Fruit fly (Drosophila melanogaster) whole organism, wandering third instar larva: Measurements from ENCODE around the gene CG10602.

Experiments used
- Abd-B ChIP-seq: fragments of >200 bp; optimal IDR thresholded peaks from 2 replicates; lab custom pipeline; 2017; ENCODE audit warnings: missing biosample characterization, missing genetic modification characterization
- CG32264 ChIP-seq: fragments of 200-800 bp; sonication (Bioruptor generic); optimal IDR thresholded peaks from 2 replicates; lab custom pipeline; 2016; ENCODE audit warnings: missing biosample characterization, missing genetic modification characterization
- CG9705 ChIP-seq: fragments of 200-800 bp; sonication (Bioruptor generic); optimal IDR thresholded peaks from 2 replicates; lab custom pipeline; 2018; ENCODE audit warnings: missing biosample characterization, mild to moderate bottlenecking, missing genetic modification characterization
- CrebA ChIP-seq: fragments of 200-800 bp; sonication (Bioruptor generic); optimal IDR thresholded peaks from 2 replicates; lab custom pipeline; 2016; ENCODE audit warnings: missing biosample characterization, mild to moderate bottlenecking, missing genetic modification characterization, borderline replicate concordance
- Dfd ChIP-seq: fragments of >200 bp; optimal IDR thresholded peaks from 2 replicates; lab custom pipeline; 2017; ENCODE audit warnings: missing biosample characterization, missing genetic modification characterization
- GATAd ChIP-seq: sonication (Bioruptor generic); optimal IDR thresholded peaks from 2 replicates; lab custom pipeline; 2016; ENCODE audit warnings: missing biosample characterization, missing genetic modification characterization
- HLH106 ChIP-seq: fragments of 200-800 bp; optimal IDR thresholded peaks from 3 replicates; lab custom pipeline; 2019; ENCODE audit warnings: missing biosample characterization, mild to moderate bottlenecking, missing genetic modification characterization, moderate library complexity
- Hnf4 ChIP-seq: fragments of 200-800 bp; sonication (Bioruptor generic); optimal IDR thresholded peaks from 2 replicates; lab custom pipeline; 2016; ENCODE audit warnings: missing biosample characterization, mild to moderate bottlenecking, missing genetic modification characterization
- Hr78 ChIP-seq: fragments of >200 bp; optimal IDR thresholded peaks from 2 replicates; lab custom pipeline; 2017; ENCODE audit warnings: missing biosample characterization, missing genetic modification characterization
- Hr83 ChIP-seq: fragments of 200-300 bp; sonication (Bioruptor generic); optimal IDR thresholded peaks from 2 replicates; lab custom pipeline; 2016; ENCODE audit warnings: missing biosample characterization, mild to moderate bottlenecking, missing genetic modification characterization, moderate library complexity; ENCODE audit not compliant: poor library complexity, severe bottlenecking
- Jra ChIP-seq: sonication (Bioruptor generic); optimal IDR thresholded peaks from 2 replicates; lab custom pipeline; 2016; ENCODE audit warnings: missing biosample characterization, missing genetic modification characterization
- Mio ChIP-seq: sonication (Bioruptor generic); optimal IDR thresholded peaks from 2 replicates; lab custom pipeline; 2016; ENCODE audit warnings: missing biosample characterization, missing genetic modification characterization
- Myc ChIP-seq: fragments of >200 bp; optimal IDR thresholded peaks from 2 replicates; lab custom pipeline; 2017
- N ChIP-seq: fragments of >200 bp; optimal IDR thresholded peaks from 2 replicates; lab custom pipeline; 2018; ENCODE audit warnings: missing biosample characterization, missing external identifiers, missing genetic modification characterization
- OdsH ChIP-seq: fragments of 200-800 bp; sonication (Bioruptor generic); optimal IDR thresholded peaks from 2 replicates; lab custom pipeline; 2016; ENCODE audit warnings: missing biosample characterization, mild to moderate bottlenecking, missing genetic modification characterization
- Rel ChIP-seq, 2 experiments: fragments of 200-800 bp; sonication (Bioruptor generic) in 1 of 2; optimal IDR thresholded peaks; 2 replicates in 1 of 2; 3 replicates in 1 of 2; lab custom pipeline; 2016 to 2019; ENCODE audit warnings: mild to moderate bottlenecking in 2 of 2, missing biosample characterization in 2 of 2, missing genetic modification characterization in 2 of 2, moderate library complexity in 1 of 2
- Vsx2 ChIP-seq: fragments of 200-300, 225-300 bp; sonication (Bioruptor generic); optimal IDR thresholded peaks from 2 replicates; lab custom pipeline; 2018; ENCODE audit warnings: missing biosample characterization, missing genetic modification characterization; ENCODE audit not compliant: partially characterized antibody
- brk ChIP-seq: fragments of 200-800 bp; sonication (Bioruptor generic); optimal IDR thresholded peaks from 2 replicates; lab custom pipeline; 2016; ENCODE audit warnings: missing biosample characterization, mild to moderate bottlenecking, missing genetic modification characterization
- dl ChIP-seq, 2 experiments: fragments of 175-275, 200-275 bp in 1 of 2; fragments of 200-275 bp in 1 of 2; sonication (Bioruptor generic); optimal IDR thresholded peaks; lab custom pipeline; 2018; ENCODE audit warnings: mild to moderate bottlenecking in 2 of 2, missing biosample characterization in 2 of 2, missing genetic modification characterization in 2 of 2, moderate library complexity in 2 of 2; ENCODE audit not compliant: partially characterized antibody in 2 of 2, insufficient read depth in 1 of 2
- dmrt93B ChIP-seq: fragments of 200-800 bp; sonication (Bioruptor generic); optimal IDR thresholded peaks from 2 replicates; lab custom pipeline; 2018; ENCODE audit warnings: missing biosample characterization, mild to moderate bottlenecking, missing genetic modification characterization
- dsf ChIP-seq: sonication (Bioruptor generic); optimal IDR thresholded peaks from 2 replicates; lab custom pipeline; 2016; ENCODE audit warnings: missing biosample characterization, missing genetic modification characterization, borderline replicate concordance
- ey ChIP-seq: fragments of 200-800 bp; sonication (Bioruptor generic); optimal IDR thresholded peaks from 2 replicates; lab custom pipeline; 2016; ENCODE audit warnings: missing biosample characterization, missing genetic modification characterization
- foxo ChIP-seq, 2 experiments: fragments of 200-800 bp; sonication (Bioruptor generic); optimal IDR thresholded peaks; 2 replicates in 1 of 2; 3 replicates in 1 of 2; lab custom pipeline; 2016 to 2017; ENCODE audit warnings: missing biosample characterization in 2 of 2, missing genetic modification characterization in 2 of 2
- fru ChIP-seq: fragments of 200-800 bp; sonication (Bioruptor generic); optimal IDR thresholded peaks from 3 replicates; lab custom pipeline; 2016; ENCODE audit warnings: missing biosample characterization, mild to moderate bottlenecking, missing genetic modification characterization
- h ChIP-seq: fragments of 200-800 bp; sonication (Bioruptor generic); optimal IDR thresholded peaks from 3 replicates; lab custom pipeline; 2016; ENCODE audit warnings: missing biosample characterization, mild to moderate bottlenecking, missing genetic modification characterization
- jim ChIP-seq: fragments of 175-275, 200-325 bp; sonication (Bioruptor generic); optimal IDR thresholded peaks from 2 replicates; lab custom pipeline; 2016; ENCODE audit warnings: missing biosample characterization, mild to moderate bottlenecking, missing genetic modification characterization
- lola ChIP-seq: fragments of >200 bp; optimal IDR thresholded peaks from 2 replicates; lab custom pipeline; 2017; ENCODE audit warnings: missing biosample characterization, missing genetic modification characterization
- pan ChIP-seq: fragments of >200 bp; optimal IDR thresholded peaks from 2 replicates; lab custom pipeline; 2017
- psq ChIP-seq: fragments of 200-800 bp; sonication (Bioruptor generic); optimal IDR thresholded peaks from 3 replicates; lab custom pipeline; 2017; ENCODE audit warnings: missing biosample characterization, mild to moderate bottlenecking, missing genetic modification characterization, moderate library complexity
- rgr ChIP-seq: fragments of 200-800 bp; sonication (Bioruptor generic); optimal IDR thresholded peaks from 3 replicates; lab custom pipeline; 2016; ENCODE audit warnings: missing biosample characterization, mild to moderate bottlenecking, missing genetic modification characterization
- sage ChIP-seq: fragments of 200-800 bp; sonication (Bioruptor generic); optimal IDR thresholded peaks from 2 replicates; lab custom pipeline; 2016; ENCODE audit warnings: missing biosample characterization, mild to moderate bottlenecking, missing genetic modification characterization
- sv ChIP-seq: fragments of 200-800 bp; sonication (Bioruptor generic); optimal IDR thresholded peaks from 3 replicates; lab custom pipeline; 2016; ENCODE audit warnings: missing biosample characterization, missing genetic modification characterization
- tai ChIP-seq: sonication (Bioruptor generic); optimal IDR thresholded peaks from 2 replicates; lab custom pipeline; 2016; ENCODE audit warnings: missing biosample characterization, missing genetic modification characterization
- usp ChIP-seq: fragments of >200 bp; optimal IDR thresholded peaks from 2 replicates; lab custom pipeline; 2017; ENCODE audit warnings: missing biosample characterization, missing genetic modification characterization
- woc ChIP-seq: sonication (Bioruptor generic); optimal IDR thresholded peaks from 2 replicates; lab custom pipeline; 2016; ENCODE audit warnings: missing biosample characterization, mild to moderate bottlenecking, missing genetic modification characterization

Gene CG10602

DNA sequence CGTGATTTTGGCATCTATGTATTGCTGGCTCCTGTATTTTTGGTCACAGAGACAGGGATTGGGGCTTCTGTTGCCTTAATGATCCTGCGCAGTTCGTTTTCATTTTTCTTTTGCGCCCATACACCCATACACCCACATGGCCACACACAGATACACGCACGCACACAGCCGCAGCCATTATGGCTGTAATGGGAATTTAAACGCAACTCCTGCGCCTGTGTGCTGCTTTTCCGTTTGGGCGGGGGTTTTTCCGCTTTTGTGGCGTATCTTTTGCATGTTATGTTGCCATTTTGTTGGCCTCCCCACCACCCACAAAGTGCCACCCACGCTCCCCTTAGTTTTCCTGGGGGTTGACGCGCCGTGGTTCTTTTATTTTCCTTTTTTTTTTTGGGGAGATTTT lies 8.8 kb upstream of the CG10602 start:
- no peak for TF ChIP-seq Hnf4 (GFP tag; lab: Kevin White, UChicago)
- no peak for TF ChIP-seq Myc
- no peak for TF ChIP-seq HLH106 (tag; lab: Kevin White, UChicago)
- TF ChIP-seq usp (GFP tag; lab: Kevin White, UChicago): no peak
- no peak for TF ChIP-seq dmrt93B (GFP tag; lab: Kevin White, UChicago)
- no peak for TF ChIP-seq psq (GFP tag; lab: Kevin White, UChicago)
- TF ChIP-seq CG9705: no peak
- no peak for TF ChIP-seq tai (GFP tag; lab: Kevin White, UChicago)
- TF ChIP-seq Dfd (GFP tag; lab: Kevin White, UChicago): no peak
- TF ChIP-seq OdsH (GFP tag; lab: Kevin White, UChicago): no peak
- no peak for TF ChIP-seq lola (GFP tag; lab: Kevin White, UChicago)
- TF ChIP-seq sv: no peak
- no peak for TF ChIP-seq ey
- TF ChIP-seq, all 38 proteins: peak for 0

DNA sequence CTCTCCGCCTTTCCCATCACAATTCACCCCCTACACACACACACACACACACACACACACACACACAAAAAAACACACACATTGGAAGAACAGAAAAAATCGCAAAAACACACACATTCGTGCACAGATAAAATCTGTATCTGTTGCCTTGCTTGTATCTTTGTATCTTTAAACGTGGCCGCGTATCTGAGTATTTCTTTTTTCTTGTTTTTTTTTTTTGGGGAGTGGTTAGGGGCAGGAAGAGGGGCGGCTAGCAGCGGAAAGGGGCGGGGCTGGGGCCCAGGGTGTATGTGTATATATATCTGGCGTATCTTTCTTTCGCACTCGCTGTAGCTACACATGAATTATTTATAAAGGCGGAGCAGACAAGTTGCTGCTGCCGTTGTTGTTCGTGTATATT lies 7.5 kb upstream of the CG10602 start:
- TF ChIP-seq CrebA (GFP tag; lab: Kevin White, UChicago) (no peak), Dfd (GFP tag; lab: Kevin White, UChicago) (peak; percentile 53), jim (peak; percentile 81)

DNA sequence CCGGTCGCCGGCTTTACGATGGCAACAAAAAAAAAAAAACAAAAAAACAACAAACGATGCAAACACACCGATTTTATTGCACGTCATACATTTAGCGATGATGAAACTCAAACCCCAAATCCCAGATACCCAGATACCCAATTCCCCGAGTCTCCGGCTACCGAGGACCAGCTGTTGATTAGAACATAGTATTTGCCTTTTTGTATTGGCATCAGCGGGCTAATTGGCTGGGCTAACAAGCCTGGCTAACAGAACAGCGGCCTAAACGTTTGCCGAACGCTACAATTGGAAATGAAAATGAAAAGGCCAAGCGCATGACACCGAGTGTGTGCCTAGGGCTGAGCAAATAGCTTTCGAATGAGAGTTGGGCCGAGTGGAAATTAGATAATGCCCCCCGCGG lies 5.9 kb upstream of the CG10602 start:
- TF ChIP-seq CrebA (GFP tag; lab: Kevin White, UChicago): no peak
- TF ChIP-seq, all 38 proteins: peak for 0

DNA sequence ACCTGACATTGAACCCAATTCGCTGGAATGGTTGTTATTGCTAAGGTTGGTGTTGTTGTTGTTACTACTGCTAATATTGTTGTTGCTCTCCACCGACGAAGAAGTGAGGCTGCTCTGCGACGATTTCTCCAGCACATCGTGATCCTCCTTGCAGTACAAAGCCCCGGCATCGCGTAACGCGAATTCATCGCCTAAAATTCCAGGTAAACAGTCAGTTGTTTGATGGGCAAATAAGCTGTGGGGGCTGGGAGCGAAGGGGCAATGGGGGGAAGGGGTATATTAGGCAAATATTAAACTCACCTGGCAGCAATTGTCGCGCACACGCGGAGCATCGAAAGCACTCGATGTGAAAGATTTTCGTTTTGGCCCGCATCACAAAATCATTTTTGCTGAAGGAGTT lies 5.0 kb upstream of the CG10602 start:
- peak; percentile 55 for TF ChIP-seq rgr (GFP tag; lab: Kevin White, UChicago)
- peak; percentile 16 for TF ChIP-seq HLH106 (tag; lab: Kevin White, UChicago)
- TF ChIP-seq foxo (GFP tag; optimal IDR thresholded peaks at IDR 0.05; lab: Kevin White, UChicago): peak in 1 of 2 experiments; percentile 40
- TF ChIP-seq sv: no peak
- TF ChIP-seq h (GFP tag; lab: Kevin White, UChicago): peak; percentile 40
- TF ChIP-seq Hr83 (GFP tag; lab: Kevin White, UChicago): peak; percentile 78
- TF ChIP-seq CrebA (GFP tag; lab: Kevin White, UChicago): no peak
- TF ChIP-seq dmrt93B (GFP tag; lab: Kevin White, UChicago): peak; percentile 43
- peak; percentile 21 for TF ChIP-seq CG9705
- TF ChIP-seq psq (GFP tag; lab: Kevin White, UChicago): peak; percentile 4
- no peak for TF ChIP-seq Myc
- peak; percentile 40 for TF ChIP-seq OdsH (GFP tag; lab: Kevin White, UChicago)

dm6 chr2L:18860920-18861319 lies 1.9 kb upstream of the CG10602 start:
- TF ChIP-seq Dfd (GFP tag; lab: Kevin White, UChicago) (peak; percentile 98), fru (GFP tag; lab: Kevin White, UChicago) (no peak)

DNA sequence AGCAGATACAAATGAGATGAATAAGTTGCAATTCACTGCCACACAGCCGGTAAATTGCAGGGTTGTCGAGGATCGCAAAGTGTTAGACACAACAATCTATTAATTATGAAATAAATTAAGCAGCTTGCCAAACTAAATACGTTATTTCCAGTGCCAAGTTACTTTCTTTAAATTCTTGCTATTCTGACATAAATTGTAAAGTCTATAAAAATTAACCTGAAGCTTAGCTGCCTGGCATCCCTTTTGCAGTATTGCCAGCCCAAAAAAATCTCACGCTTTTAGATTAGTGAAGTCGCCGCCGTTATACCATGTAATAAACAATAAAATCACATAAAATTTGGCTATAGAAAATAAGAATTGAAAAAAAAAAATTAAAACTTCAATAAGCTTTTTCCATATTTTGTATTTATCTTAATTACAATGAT lies 1.4 kb downstream of the CG10602 start:
- TF ChIP-seq sage (GFP tag; lab: Kevin White, UChicago) (peak; percentile 91), woc (peak; percentile 98), CG9705 (peak; percentile 95), rgr (GFP tag; lab: Kevin White, UChicago) (peak; percentile 98), CG32264 (GFP tag; lab: Kevin White, UChicago) (peak; percentile 90), Myc (no peak), dl (GFP tag; optimal IDR thresholded peaks at IDR 0.05; lab: Kevin White, UChicago; ENCODE audit: insufficient read depth in 1 of 2, partially characterized antibody in 2 of 2) (no peak), Jra (GFP tag; lab: Kevin White, UChicago) (peak; percentile 86), Hr83 (GFP tag; lab: Kevin White, UChicago) (peak; percentile 88), lola (GFP tag; lab: Kevin White, UChicago) (no peak), usp (GFP tag; lab: Kevin White, UChicago) (no peak), Abd-B (GFP tag; lab: Kevin White, UChicago) (no peak), pan (lab: Kevin White, UChicago) (peak; percentile 55), psq (GFP tag; lab: Kevin White, UChicago) (peak; percentile 91), Rel (GFP tag; optimal IDR thresholded peaks at IDR 0.05; lab: Kevin White, UChicago) (peak; percentile 88), Rel (tag; optimal IDR thresholded peaks at IDR 0.05; lab: Kevin White, UChicago) (peak; percentile 90), HLH106 (tag; lab: Kevin White, UChicago) (peak; percentile 98), jim (no peak), OdsH (GFP tag; lab: Kevin White, UChicago) (peak; percentile 95), brk (GFP tag; lab: Kevin White, UChicago) (no peak), Vsx2 (GFP tag; lab: Kevin White, UChicago) (no peak), CrebA (GFP tag; lab: Kevin White, UChicago) (peak; percentile 91), foxo (GFP tag; optimal IDR thresholded peaks at IDR 0.05; lab: Kevin White, UChicago) (peak; percentile 93 to 98), dmrt93B (GFP tag; lab: Kevin White, UChicago) (peak; percentile 90), ey (peak; percentile 97), Hnf4 (GFP tag; lab: Kevin White, UChicago) (peak; percentile 96), fru (GFP tag; lab: Kevin White, UChicago) (peak; percentile 96), sv (peak; percentile 93), tai (GFP tag; lab: Kevin White, UChicago) (no peak), GATAd (GFP tag; lab: Kevin White, UChicago) (peak; percentile 83), dsf (GFP tag; lab: Kevin White, UChicago) (peak; percentile 89), Hr78 (GFP tag; lab: Kevin White, UChicago) (no peak), N (GFP tag; lab: Kevin White, UChicago) (no peak), Mio (peak; percentile 77)
